Fruit fly (Drosophila melanogaster): ENCODE results near the gene CG1677.

CG1677 gene

dm6 chrX:7411806-7412205, 6.2 kb upstream of the CG1677 start, which contains the start of gene CG42246:
TSS of gene CG42246 (minus strand) at chrX:7411906.
- TF ChIP-seq ovo (GFP tag; optimal IDR thresholded peaks at IDR 0.05) (no peak), CG7045 (GFP tag; optimal IDR thresholded peaks at IDR 0.05) (no peak), CG12768 (GFP tag; optimal IDR thresholded peaks at IDR 0.05) (no peak), toe (GFP tag; optimal IDR thresholded peaks at IDR 0.05) (no peak), tj (GFP tag; optimal IDR thresholded peaks at IDR 0.05) (no peak), Clk (GFP tag; optimal IDR thresholded peaks at IDR 0.05) (no peak), Crg-1 (GFP tag; optimal IDR thresholded peaks at IDR 0.05) (no peak), kay (GFP tag; ENCODE audit: borderline replicate concordance) (no peak), Mnt (GFP tag; optimal IDR thresholded peaks at IDR 0.05) (no peak), Hr96 (GFP tag; optimal IDR thresholded peaks at IDR 0.05) (no peak)

- TF ChIP-seq bab1 (GFP tag; optimal IDR thresholded peaks at IDR 0.05) (no peak), tj (GFP tag; optimal IDR thresholded peaks at IDR 0.05) (no peak), pad (GFP tag; optimal IDR thresholded peaks at IDR 0.05) (no peak), Hr96 (GFP tag; optimal IDR thresholded peaks at IDR 0.05) (no peak), CG14711 (tag; optimal IDR thresholded peaks at IDR 0.05) (no peak), CG11617 (GFP tag; optimal IDR thresholded peaks at IDR 0.05) (no peak), CG7101 (tag; optimal IDR thresholded peaks at IDR 0.05) (no peak), cic (GFP tag; optimal IDR thresholded peaks at IDR 0.05) (no peak), CG12768 (GFP tag; optimal IDR thresholded peaks at IDR 0.05) (no peak), CG33017 (tag; optimal IDR thresholded peaks at IDR 0.05) (no peak), Clk (GFP tag; optimal IDR thresholded peaks at IDR 0.05) (no peak), ovo (GFP tag; optimal IDR thresholded peaks at IDR 0.05) (no peak)
These were observed 1.3 kb upstream of the CG1677 start, which contains the start of gene CG32727 for dm6 chrX:7406908-7407307. TSS of gene CG32727 (plus strand) at chrX:7407208.

DNA sequence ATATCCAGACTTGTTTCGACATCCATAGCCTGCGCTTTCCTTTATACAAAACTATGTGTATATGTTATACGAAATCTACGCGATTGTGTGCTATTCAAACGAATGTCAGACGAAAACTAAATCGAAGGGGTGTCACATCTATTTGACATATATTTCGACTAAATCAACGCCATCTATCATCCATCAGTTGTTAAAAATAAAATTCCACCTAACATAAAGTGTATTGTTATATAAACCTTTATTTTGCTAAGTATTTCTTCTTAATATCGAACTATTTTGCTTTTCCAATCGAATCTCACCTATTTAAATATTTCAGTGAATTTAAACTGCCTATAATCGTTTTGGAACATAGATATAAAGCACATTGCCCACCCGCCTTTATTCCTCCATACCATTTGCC, 2.5 kb downstream of the CG1677 start, which contains the start of gene CG15035:
Gene CG15035 (minus strand): TSS at position 101 of the 400 bp plus-strand sequence.
- TF ChIP-seq Mnt (GFP tag; optimal IDR thresholded peaks at IDR 0.05) (no peak), Clk (GFP tag; optimal IDR thresholded peaks at IDR 0.05) (no peak), cnc (optimal IDR thresholded peaks at IDR 0.05) (no peak), ovo (GFP tag; optimal IDR thresholded peaks at IDR 0.05) (no peak), toe (GFP tag; optimal IDR thresholded peaks at IDR 0.05) (no peak), CG7045 (GFP tag; optimal IDR thresholded peaks at IDR 0.05) (no peak), CG11617 (GFP tag; optimal IDR thresholded peaks at IDR 0.05) (no peak), CG33017 (tag; optimal IDR thresholded peaks at IDR 0.05) (no peak), cic (GFP tag; optimal IDR thresholded peaks at IDR 0.05) (no peak)

DNA sequence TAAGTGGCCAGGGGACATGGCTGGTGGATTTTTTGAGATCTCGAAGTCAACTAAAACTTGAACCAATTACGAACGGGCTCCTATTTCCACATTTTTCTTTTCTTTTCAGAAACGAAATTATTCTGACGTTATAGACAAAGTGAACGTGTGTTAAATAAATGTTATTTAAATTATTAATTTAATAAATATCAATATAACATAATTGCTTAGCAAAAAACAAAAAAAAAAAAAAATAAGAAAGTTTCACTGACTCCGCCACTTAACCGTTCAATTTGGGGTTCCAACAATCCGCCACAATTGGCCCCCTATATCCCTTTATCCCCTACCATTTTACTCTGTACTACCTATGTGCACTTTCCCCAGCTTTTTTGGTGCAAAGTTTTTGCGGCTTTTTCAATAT, 22.7 kb downstream of the CG1677 start, which contains the start of gene CG42781:
Gene CG42781 (minus strand): TSS at position 101 of the 400 bp plus-strand sequence.
- TF ChIP-seq CG12768 (GFP tag; optimal IDR thresholded peaks at IDR 0.05) (no peak), cnc (optimal IDR thresholded peaks at IDR 0.05) (no peak)

DNA sequence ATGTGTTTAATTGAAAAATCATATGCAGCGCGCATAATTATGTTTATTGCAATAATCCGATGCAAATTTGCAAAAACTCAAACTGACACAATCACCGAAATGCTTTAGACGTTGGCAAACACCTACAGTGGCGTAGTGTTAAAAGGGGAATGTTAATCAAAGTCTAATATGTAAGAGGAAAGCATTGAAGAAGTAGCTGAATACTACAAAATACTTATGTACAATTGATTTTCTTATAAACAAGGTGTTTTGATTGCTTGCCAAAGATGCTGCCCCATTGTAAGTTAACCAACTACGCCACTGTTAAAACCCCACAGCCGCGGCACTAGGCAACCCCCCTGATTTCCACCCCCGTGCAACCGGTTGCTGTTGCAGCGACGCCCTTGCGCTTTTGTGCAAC, 26.0 kb downstream of the CG1677 start:
- TF ChIP-seq tj (GFP tag; optimal IDR thresholded peaks at IDR 0.05) = no peak
- TF ChIP-seq CG7045 (GFP tag; optimal IDR thresholded peaks at IDR 0.05) = no peak
- no peak for TF ChIP-seq CG1620 (GFP tag; optimal IDR thresholded peaks at IDR 0.05)
- TF ChIP-seq toe (GFP tag; optimal IDR thresholded peaks at IDR 0.05) = no peak
- TF ChIP-seq bab1 (GFP tag; optimal IDR thresholded peaks at IDR 0.05) = no peak
- no peak for TF ChIP-seq Crg-1 (GFP tag; optimal IDR thresholded peaks at IDR 0.05)

DNA sequence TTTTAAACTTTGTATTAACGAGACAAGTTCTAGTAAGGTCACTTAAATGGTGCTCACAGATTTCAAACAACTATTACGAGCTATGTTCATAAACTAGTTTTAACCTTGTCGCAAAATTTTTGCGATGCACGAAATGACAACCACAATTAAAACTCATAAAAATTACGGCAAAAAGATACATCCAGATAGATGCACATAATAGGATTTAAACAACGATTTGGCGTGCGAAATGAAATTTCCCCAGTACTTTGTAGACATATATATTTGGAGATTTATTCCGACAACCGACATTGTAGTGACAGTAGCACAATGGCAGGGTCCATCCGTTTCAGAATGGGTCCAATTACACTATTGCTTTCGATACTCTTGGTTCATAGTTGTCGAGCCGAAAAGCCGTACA, 27.8 kb downstream of the CG1677 start, which contains the start of gene CheA7a:
Gene CheA7a (plus strand): TSS at position 301 of the 400 bp plus-strand sequence.
- TF ChIP-seq toe (GFP tag; optimal IDR thresholded peaks at IDR 0.05) (no peak), CG14711 (tag; optimal IDR thresholded peaks at IDR 0.05) (no peak), cnc (optimal IDR thresholded peaks at IDR 0.05) (no peak), CG7045 (GFP tag; optimal IDR thresholded peaks at IDR 0.05) (no peak), pad (GFP tag; optimal IDR thresholded peaks at IDR 0.05) (no peak), Clk (GFP tag; optimal IDR thresholded peaks at IDR 0.05) (no peak), kay (GFP tag; ENCODE audit: borderline replicate concordance) (no peak), CG5204 (GFP tag; optimal IDR thresholded peaks at IDR 0.05) (no peak), CG1620 (GFP tag; optimal IDR thresholded peaks at IDR 0.05) (no peak), CG33017 (tag; optimal IDR thresholded peaks at IDR 0.05) (no peak), CG11617 (GFP tag; optimal IDR thresholded peaks at IDR 0.05) (no peak), cic (GFP tag; optimal IDR thresholded peaks at IDR 0.05) (no peak), Mnt (GFP tag; optimal IDR thresholded peaks at IDR 0.05) (no peak), bab1 (GFP tag; optimal IDR thresholded peaks at IDR 0.05) (no peak), Crg-1 (GFP tag; optimal IDR thresholded peaks at IDR 0.05) (no peak)

- TF ChIP-seq cnc (optimal IDR thresholded peaks at IDR 0.05) = no peak
- TF ChIP-seq CG1620 (GFP tag; optimal IDR thresholded peaks at IDR 0.05) = no peak
- no peak for TF ChIP-seq bab1 (GFP tag; optimal IDR thresholded peaks at IDR 0.05)
- TF ChIP-seq toe (GFP tag; optimal IDR thresholded peaks at IDR 0.05) = no peak
- no peak for TF ChIP-seq pad (GFP tag; optimal IDR thresholded peaks at IDR 0.05)
- no peak for TF ChIP-seq Mnt (GFP tag; optimal IDR thresholded peaks at IDR 0.05)
- TF ChIP-seq Clk (GFP tag; optimal IDR thresholded peaks at IDR 0.05) = no peak
- TF ChIP-seq CG7045 (GFP tag; optimal IDR thresholded peaks at IDR 0.05) = no peak
- no peak for TF ChIP-seq Hr96 (GFP tag; optimal IDR thresholded peaks at IDR 0.05)
- TF ChIP-seq Crg-1 (GFP tag; optimal IDR thresholded peaks at IDR 0.05) = no peak
These were observed 33.1 kb downstream of the CG1677 start for dm6 chrX:7372475-7372874.
